Worm (Caenorhabditis elegans): ENCODE results near the gene T22H9.1.

ce11 chrV:342346-342745 lies 17.2 kb upstream of the T22H9.1 start:
- TF ChIP-seq dox-1 (GFP tag; IDR thresholded peaks at IDR 0.05) (no peak), rcor-1 (GFP tag; IDR thresholded peaks at IDR 0.05) (no peak), sea-2 (GFP tag; IDR thresholded peaks at IDR 0.05) (no peak), dpff-1 (tag; optimal IDR thresholded peaks at IDR 0.05) (no peak), gei-17 (GFP tag; optimal IDR thresholded peaks at IDR 0.05) (no peak)

All from whole organism, young adult.